Worm (Caenorhabditis elegans) whole organism, late embryonic: ENCODE data around the gene tdo-2.

Source experiments
- ama-1 ChIP-seq: fragments of 150-350 bp; optimal IDR thresholded peaks from 2 replicates; lab custom pipeline; 2014
- ceh-6 ChIP-seq: fragments of 200-800 bp; sonication (Bioruptor generic); optimal IDR thresholded peaks from 2 replicates; lab custom pipeline; 2018; ENCODE audit warnings: mild to moderate bottlenecking, missing genetic modification characterization, missing compliant biosample characterization
- dmd-4 ChIP-seq: sonication (generic microtip); optimal IDR thresholded peaks from 2 replicates; lab custom pipeline; 2016; ENCODE audit warnings: borderline replicate concordance, missing genetic modification characterization, missing compliant biosample characterization
- elt-2 ChIP-seq: sonication (generic microtip); optimal IDR thresholded peaks from 2 replicates; lab custom pipeline; 2016; ENCODE audit warnings: missing genetic modification reagents, missing genetic modification characterization, missing compliant biosample characterization
- ets-4 ChIP-seq: sonication (generic microtip); optimal IDR thresholded peaks from 2 replicates; lab custom pipeline; 2016; ENCODE audit warnings: missing genetic modification characterization, missing compliant biosample characterization
- pha-4 ChIP-seq: fragments of 150-350 bp; optimal IDR thresholded peaks from 2 replicates; lab custom pipeline; 2018; ENCODE audit warnings: missing biosample characterization, missing genetic modification reagents, missing genetic modification characterization
- sox-2 ChIP-seq: fragments of 200-800 bp; sonication (Bioruptor generic); IDR thresholded peaks from 2 replicates; pipeline ENCODE4 v1.3.6; 2022; ENCODE audit warnings: missing genetic modification reagents, missing genetic modification characterization, missing compliant biosample characterization
- sox-4 ChIP-seq: sonication (generic microtip); optimal IDR thresholded peaks from 2 replicates; lab custom pipeline; 2017; ENCODE audit warnings: mild to moderate bottlenecking, missing genetic modification characterization, inconsistent platforms, missing compliant biosample characterization
- ttx-3 ChIP-seq: sonication (generic microtip); optimal IDR thresholded peaks from 2 replicates; lab custom pipeline; 2016; ENCODE audit warnings: missing genetic modification reagents, missing genetic modification characterization, missing compliant biosample characterization

ce11 chrIII:5882284-5882683 is 37.5 kb downstream of the tdo-2 start:
- no peak for TF ChIP-seq ets-4 (tag; lab: Kevin White, UChicago)
- TF ChIP-seq ceh-6 (GFP tag; lab: Kevin White, UChicago): no peak
- TF ChIP-seq ama-1 (lab: Kevin White, UChicago): peak; percentile 0
- TF ChIP-seq sox-4 (tag; lab: Kevin White, UChicago): no peak
- TF ChIP-seq pha-4: no peak
- no peak for TF ChIP-seq dmd-4 (tag; lab: Kevin White, UChicago)
- no peak for TF ChIP-seq ttx-3 (tag; lab: Kevin White, UChicago)
- TF ChIP-seq elt-2 (tag; lab: Kevin White, UChicago): no peak
- TF ChIP-seq sox-2: no peak
